Fruit fly (Drosophila melanogaster) Kc167 (cell line): ENCODE results near the gene Hmgcl.

Experiments used
- Myc ChIP-seq: fragments of >200 bp; optimal IDR thresholded peaks from 2 replicates; lab custom pipeline; 2017; ENCODE audit warnings: missing external identifiers
- Sin3A ChIP-seq: fragments of >200 bp; optimal IDR thresholded peaks from 2 replicates; lab custom pipeline; 2018; ENCODE audit warnings: missing external identifiers
- h ChIP-seq: fragments of >200 bp; optimal IDR thresholded peaks from 3 replicates; lab custom pipeline; 2018; ENCODE audit warnings: missing external identifiers
- insv ChIP-seq: fragments of >200 bp; optimal IDR thresholded peaks from 3 replicates; lab custom pipeline; 2018; ENCODE audit warnings: missing external identifiers
- psq ChIP-seq: fragments of >200 bp; optimal IDR thresholded peaks from 2 replicates; lab custom pipeline; 2017; ENCODE audit warnings: missing external identifiers
- ttk ChIP-seq: sonication (Bioruptor generic); optimal IDR thresholded peaks from 2 replicates; lab custom pipeline; 2017; ENCODE audit warnings: missing external identifiers

Gene Hmgcl

DNA sequence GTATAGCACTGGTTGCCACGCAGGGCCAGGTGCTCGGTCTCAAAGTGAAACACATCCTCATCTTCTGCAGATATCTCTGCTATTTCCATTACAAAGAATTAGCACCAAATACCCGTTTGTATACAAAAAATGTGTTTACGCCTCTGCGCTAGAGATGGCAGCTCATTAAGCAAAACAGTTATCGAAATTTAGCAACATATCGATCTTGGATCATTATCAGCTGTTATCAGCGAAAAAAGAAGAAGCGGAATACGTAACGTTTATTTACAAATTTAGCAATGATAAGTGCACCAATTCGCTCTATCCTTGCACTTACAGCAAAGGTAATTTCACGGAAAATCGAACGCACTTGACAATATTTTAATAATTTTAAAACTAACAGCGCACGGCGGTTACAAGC, at the start of gene Hmgcl, which contains the start of gene Atac1:
Hmgcl (plus strand) TSS at position 213 of the 400 bp plus-strand sequence.
Atac1 (minus strand) TSS at position 164 of the 400 bp plus-strand sequence.
- TF ChIP-seq psq (lab: Kevin White, UChicago) (no peak), insv (no peak), Sin3A (lab: Kevin White, UChicago) (no peak)

dm6 chr2L:6913964-6914363, 46.2 kb upstream of the Hmgcl start, which contains the start of gene Wee1:
Gene Wee1, minus strand, starts transcription at chr2L:6914138.
- TF ChIP-seq h (lab: Kevin White, UChicago) = no peak
- no peak for TF ChIP-seq Myc (lab: Kevin White, UChicago)
- TF ChIP-seq Sin3A (lab: Kevin White, UChicago) = no peak
- no peak for TF ChIP-seq insv
- no peak for TF ChIP-seq psq (lab: Kevin White, UChicago)
- TF ChIP-seq ttk (lab: Kevin White, UChicago) = no peak

dm6 chr2L:6916345-6916744, 43.8 kb upstream of the Hmgcl start, which contains the start of gene CG32829:
Gene CG32829, minus strand, starts transcription at chr2L:6916445.
- TF ChIP-seq Myc (lab: Kevin White, UChicago) (no peak), insv (no peak), ttk (lab: Kevin White, UChicago) (no peak), h (lab: Kevin White, UChicago) (no peak), psq (lab: Kevin White, UChicago) (no peak), Sin3A (lab: Kevin White, UChicago) (no peak)

dm6 chr2L:6918517-6919202, 41.5 kb upstream of the Hmgcl start, which contains the start of gene nop5:
Gene nop5, minus strand, starts transcription at chr2L:6918743.
- TF ChIP-seq Sin3A (lab: Kevin White, UChicago) (no peak), insv (no peak), Myc (lab: Kevin White, UChicago) (no peak), h (lab: Kevin White, UChicago) (no peak)

DNA sequence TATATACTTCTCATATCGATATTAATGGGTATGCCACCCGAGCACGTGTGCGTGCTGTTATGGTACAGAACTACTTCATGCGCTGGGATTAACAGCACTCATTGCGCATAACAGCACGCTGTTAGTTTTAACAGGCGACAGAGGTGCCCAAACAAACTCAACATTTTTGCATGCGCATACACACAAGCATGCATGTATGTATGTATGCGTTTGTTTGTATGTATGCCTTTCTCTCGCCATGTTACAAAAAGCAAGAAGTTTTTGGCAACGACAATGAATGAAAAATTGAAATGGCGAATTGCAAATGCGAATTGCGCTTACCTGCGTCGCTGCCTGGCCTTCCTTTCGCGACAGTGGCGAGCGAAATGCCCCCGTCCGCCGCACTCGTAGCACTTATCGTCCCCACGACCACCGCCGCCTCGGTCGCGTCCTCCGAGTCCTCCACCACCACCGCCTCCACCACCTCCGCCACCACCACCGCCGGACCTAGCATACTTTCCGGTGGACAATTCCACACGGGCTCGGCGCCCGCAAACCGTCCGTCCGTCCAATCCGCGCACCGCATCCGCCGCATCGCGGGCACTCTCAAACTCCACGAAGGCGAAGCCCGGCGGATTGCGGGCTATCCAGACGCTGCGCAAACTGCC, 40.9 kb upstream of the Hmgcl start:
- TF ChIP-seq ttk (lab: Kevin White, UChicago) = no peak
- no peak for TF ChIP-seq insv
- no peak for TF ChIP-seq Myc (lab: Kevin White, UChicago)
- no peak for TF ChIP-seq Sin3A (lab: Kevin White, UChicago)
- no peak for TF ChIP-seq h (lab: Kevin White, UChicago)
- no peak for TF ChIP-seq psq (lab: Kevin White, UChicago)

DNA sequence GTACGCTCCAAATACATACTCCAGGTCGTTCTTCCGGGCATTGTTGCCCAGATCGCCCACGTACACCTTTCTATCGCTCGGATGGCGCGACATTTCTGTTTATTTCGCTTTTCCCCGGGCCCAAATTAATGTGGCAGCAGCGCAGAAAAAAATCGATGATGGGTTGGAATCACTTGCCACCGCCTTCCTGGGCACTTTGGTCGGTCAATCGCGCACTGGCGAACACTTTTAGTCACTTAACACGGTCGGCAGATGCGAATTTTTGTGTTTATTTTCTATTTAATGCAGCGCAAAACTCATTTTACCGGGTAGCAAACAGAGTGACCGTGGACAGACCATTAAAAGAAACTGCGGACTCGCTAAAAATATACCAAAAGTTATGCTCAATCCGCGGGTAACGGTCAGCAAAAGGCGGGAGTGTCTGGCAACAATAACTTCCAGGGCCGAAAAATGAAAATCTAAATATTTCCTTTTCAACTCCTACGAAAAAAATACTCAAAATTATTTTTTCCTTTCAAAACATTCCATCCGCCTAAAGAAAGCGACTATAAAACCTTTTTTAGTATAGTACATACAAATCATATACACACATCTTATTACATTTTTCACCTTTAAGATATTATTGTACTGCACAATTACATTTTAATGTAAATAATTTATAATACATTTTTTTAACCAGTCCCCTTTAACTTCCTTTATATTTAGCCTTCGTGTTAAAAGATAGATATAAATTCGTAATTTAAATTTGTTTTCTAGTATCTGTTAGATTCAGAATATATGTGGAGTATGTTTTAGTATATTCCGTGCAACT, 40.1 kb upstream of the Hmgcl start, which contains the start of gene x16:
x16 (minus strand) TSS at position 361 of the 811 bp plus-strand sequence.
- TF ChIP-seq Sin3A (lab: Kevin White, UChicago) (no peak), Myc (lab: Kevin White, UChicago) (no peak), ttk (lab: Kevin White, UChicago) (no peak), psq (lab: Kevin White, UChicago) (no peak), h (lab: Kevin White, UChicago) (no peak), insv (no peak)

- no peak for TF ChIP-seq ttk (lab: Kevin White, UChicago)
- no peak for TF ChIP-seq h (lab: Kevin White, UChicago)
- TF ChIP-seq psq (lab: Kevin White, UChicago) = no peak
- TF ChIP-seq insv = no peak
- no peak for TF ChIP-seq Sin3A (lab: Kevin White, UChicago)
These were observed 39.4 kb upstream of the Hmgcl start, which contains the start of gene Hrb27C for dm6 chr2L:6920661-6921359. Gene Hrb27C, plus strand, starts transcription at chr2L:6920704.

DNA sequence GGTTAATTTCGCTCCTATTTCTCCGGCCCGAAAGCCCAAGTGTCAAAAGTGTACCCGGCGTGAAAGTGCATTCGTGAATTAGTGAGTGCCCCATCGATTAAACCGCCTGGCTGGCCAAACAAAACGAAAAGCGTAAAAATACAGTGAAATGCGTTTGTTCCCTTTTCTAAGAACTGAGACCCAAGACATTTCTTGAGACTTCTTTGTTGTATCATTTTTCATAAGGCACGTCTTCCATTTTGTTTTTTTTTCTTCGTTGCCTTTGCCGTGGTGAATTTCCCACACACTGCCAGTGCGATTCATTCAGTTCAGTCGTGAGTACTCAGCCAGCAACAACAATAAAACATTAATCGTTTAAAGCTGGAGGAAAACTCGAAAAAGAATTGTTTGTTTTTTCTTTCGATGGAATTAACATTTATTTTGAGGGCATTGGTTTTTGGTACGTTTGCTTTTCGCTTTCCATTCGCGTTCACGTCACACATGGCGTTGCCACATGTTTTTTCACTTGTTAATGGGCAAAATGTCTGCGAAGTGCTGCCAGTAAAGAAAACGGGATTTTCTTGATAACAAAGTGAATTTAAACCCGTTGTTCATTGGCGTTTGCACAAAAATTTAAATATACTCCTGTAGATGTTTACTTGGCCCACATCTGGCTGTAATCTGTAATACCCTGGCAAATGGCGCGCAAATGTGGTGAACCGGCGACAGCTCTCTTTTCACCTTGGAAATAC, 38.7 kb upstream of the Hmgcl start:
- no peak for TF ChIP-seq Sin3A (lab: Kevin White, UChicago)
- no peak for TF ChIP-seq psq (lab: Kevin White, UChicago)
- TF ChIP-seq h (lab: Kevin White, UChicago) = no peak
- no peak for TF ChIP-seq Myc (lab: Kevin White, UChicago)
- no peak for TF ChIP-seq ttk (lab: Kevin White, UChicago)
- no peak for TF ChIP-seq insv

dm6 chr2L:6922091-6922753, 38.0 kb upstream of the Hmgcl start:
- TF ChIP-seq h (lab: Kevin White, UChicago) = no peak
- TF ChIP-seq ttk (lab: Kevin White, UChicago) = no peak
- TF ChIP-seq insv = no peak
- TF ChIP-seq psq (lab: Kevin White, UChicago) = no peak
- no peak for TF ChIP-seq Sin3A (lab: Kevin White, UChicago)
- TF ChIP-seq Myc (lab: Kevin White, UChicago) = no peak

DNA sequence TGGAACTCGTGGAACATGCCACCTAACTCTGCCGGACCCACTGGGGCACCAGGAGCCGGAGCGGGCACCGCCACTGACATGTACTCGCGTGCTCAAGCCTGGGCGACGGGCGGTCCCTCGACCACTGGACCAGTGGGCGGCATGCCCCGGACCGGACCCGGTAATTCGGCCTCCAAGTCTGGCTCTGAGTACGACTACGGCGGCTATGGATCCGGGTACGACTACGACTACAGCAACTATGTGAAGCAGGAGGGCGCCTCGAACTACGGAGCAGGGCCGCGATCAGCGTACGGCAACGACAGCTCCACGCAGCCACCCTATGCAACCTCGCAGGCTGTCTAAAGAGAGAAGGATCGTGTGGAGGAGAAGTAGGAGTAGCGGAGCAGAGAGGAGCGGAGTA, 35.1 kb upstream of the Hmgcl start:
- TF ChIP-seq h (lab: Kevin White, UChicago) = no peak
- no peak for TF ChIP-seq Sin3A (lab: Kevin White, UChicago)
- no peak for TF ChIP-seq insv
- no peak for TF ChIP-seq psq (lab: Kevin White, UChicago)
- TF ChIP-seq Myc (lab: Kevin White, UChicago) = no peak
- TF ChIP-seq ttk (lab: Kevin White, UChicago) = no peak
